Worm (Caenorhabditis elegans): ENCODE data around the gene F20A1.8.

DNA sequence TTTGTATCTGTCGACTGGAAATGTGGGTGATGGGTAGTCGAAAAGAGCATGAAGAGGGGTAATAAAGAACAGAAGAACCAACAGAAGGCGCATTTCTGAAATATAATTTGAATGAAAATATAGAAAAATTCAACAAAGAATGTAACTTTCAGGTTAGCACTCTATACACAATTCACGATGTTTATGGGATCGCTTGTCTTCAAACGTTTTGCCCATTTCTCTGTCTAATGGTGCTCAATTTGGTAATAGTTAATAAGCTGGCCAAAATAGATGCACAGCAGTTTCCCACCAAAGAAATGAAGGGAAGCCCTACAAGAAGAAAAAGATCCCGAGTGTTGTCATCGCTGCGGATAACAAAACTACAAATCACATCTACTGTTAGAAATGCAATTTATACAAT is at the start of gene F20A1.8:
- no peak for TF ChIP-seq tbx-37 (GFP tag; conservative IDR thresholded peaks at IDR 0.05)
- TF ChIP-seq scrt-1 (GFP tag; IDR thresholded peaks at IDR 0.05) = no peak
- TF ChIP-seq tbx-11 (GFP tag; IDR thresholded peaks at IDR 0.05) = no peak
- TF ChIP-seq ceh-36 (tag; optimal IDR thresholded peaks at IDR 0.05) = no peak
- no peak for TF ChIP-seq F13C5.2 (tag; optimal IDR thresholded peaks at IDR 0.05)
- no peak for TF ChIP-seq tra-4 (tag; optimal IDR thresholded peaks at IDR 0.05)
- no peak for TF ChIP-seq B0310.2 (tag; optimal IDR thresholded peaks at IDR 0.05)
- no peak for TF ChIP-seq ama-1 (optimal IDR thresholded peaks at IDR 0.05)
